Fruit fly (Drosophila melanogaster) whole organism, embryonic: ENCODE results near the gene CG9961.

ENCODE experiments used
- Atf3 ChIP-seq: fragments of 200-800 bp; sonication (Bioruptor generic); optimal IDR thresholded peaks from 3 replicates; lab custom pipeline; 2016; ENCODE audit warnings: missing biosample characterization, missing genetic modification characterization
- CG11093 ChIP-seq: fragments of 200-800 bp; sonication (Bioruptor generic); IDR thresholded peaks from 3 replicates; pipeline ENCODE4 v1.3.6; 2022; ENCODE audit warnings: missing biosample characterization, missing genetic modification characterization
- CG12391 ChIP-seq: fragments of 200-800 bp; sonication (Bioruptor generic); optimal IDR thresholded peaks from 3 replicates; lab custom pipeline; 2018; ENCODE audit warnings: missing biosample characterization, mild to moderate bottlenecking, missing genetic modification characterization, moderate library complexity
- CG13424 ChIP-seq: fragments of 200-800 bp; sonication (Bioruptor generic); optimal IDR thresholded peaks from 2 replicates; lab custom pipeline; 2019; ENCODE audit warnings: missing biosample characterization, mild to moderate bottlenecking, missing genetic modification characterization, moderate library complexity
- CG14667 ChIP-seq: fragments of 200-800 bp; sonication (Bioruptor generic); IDR thresholded peaks from 2 replicates; pipeline ENCODE4 v1.3.6; 2022; ENCODE audit warnings: missing biosample characterization, missing genetic modification characterization
- CG15011 ChIP-seq: fragments of 200-800 bp; sonication (Bioruptor generic); optimal IDR thresholded peaks from 3 replicates; lab custom pipeline; 2018; ENCODE audit warnings: missing biosample characterization, mild to moderate bottlenecking, missing genetic modification characterization
- CG17361 ChIP-seq: fragments of 200-800 bp; sonication (Bioruptor generic); IDR thresholded peaks from 3 replicates; pipeline ENCODE4 v1.3.6; 2022; ENCODE audit warnings: missing biosample characterization, missing genetic modification characterization
- CG31441 ChIP-seq: fragments of 200-800 bp; sonication (Bioruptor generic); IDR thresholded peaks from 2 replicates; pipeline ENCODE4 v1.3.6; 2022; ENCODE audit warnings: missing biosample characterization, missing genetic modification characterization
- CG32532 ChIP-seq: fragments of 200-800 bp; sonication (Bioruptor generic); IDR thresholded peaks from 2 replicates; pipeline ENCODE4 v1.3.6; 2022; ENCODE audit warnings: missing biosample characterization, missing genetic modification characterization
- CG32772 ChIP-seq: fragments of 200-800 bp; sonication (Bioruptor generic); IDR thresholded peaks from 2 replicates; pipeline ENCODE4 v1.3.6; 2022; ENCODE audit warnings: missing biosample characterization, missing genetic modification characterization
- CG3995 ChIP-seq: fragments of 200-800 bp; sonication (Bioruptor generic); optimal IDR thresholded peaks from 3 replicates; lab custom pipeline; 2016; ENCODE audit warnings: missing biosample characterization, missing genetic modification characterization
- CG6689 ChIP-seq: fragments of 200-800 bp; sonication (Bioruptor generic); IDR thresholded peaks from 2 replicates; pipeline ENCODE4 v1.3.6; 2022; ENCODE audit warnings: missing biosample characterization, missing genetic modification characterization
- CG7556 ChIP-seq: fragments of 200-800 bp; sonication (Bioruptor generic); optimal IDR thresholded peaks from 2 replicates; lab custom pipeline; 2017; ENCODE audit warnings: missing biosample characterization, mild to moderate bottlenecking, missing genetic modification characterization
- CG8765 ChIP-seq: fragments of 200-800 bp; sonication (Bioruptor generic); IDR thresholded peaks from 2 replicates; pipeline ENCODE4 v1.3.6; 2022; ENCODE audit warnings: missing biosample characterization, missing genetic modification characterization
- CG9609 ChIP-seq: fragments of 200-800 bp; sonication (Bioruptor generic); optimal IDR thresholded peaks from 3 replicates; lab custom pipeline; 2016; ENCODE audit warnings: missing biosample characterization, missing genetic modification characterization
- CG9817 ChIP-seq: fragments of 200-800 bp; sonication (Bioruptor generic); optimal IDR thresholded peaks from 2 replicates; lab custom pipeline; 2018; ENCODE audit warnings: missing biosample characterization, mild to moderate bottlenecking, missing genetic modification characterization, moderate library complexity
- D ChIP-seq, 2 experiments: fragments of 200-800 bp in 1 of 2; fragments of >200 bp in 1 of 2; sonication (Bioruptor generic) in 1 of 2; optimal IDR thresholded peaks; 2 replicates in 1 of 2; 3 replicates in 1 of 2; lab custom pipeline; 2017; ENCODE audit warnings: mild to moderate bottlenecking in 1 of 2, missing biosample characterization in 1 of 2, missing genetic modification characterization in 1 of 2, missing genetic modification reagents in 1 of 2
- Dbx ChIP-seq: fragments of 200-800 bp; sonication (Bioruptor generic); IDR thresholded peaks from 3 replicates; pipeline ENCODE4 v1.3.6; 2022; ENCODE audit warnings: missing biosample characterization, missing genetic modification characterization
- Dref ChIP-seq: fragments of 200-800 bp; sonication (Bioruptor generic); IDR thresholded peaks from 2 replicates; pipeline ENCODE4 v1.3.6; 2022; ENCODE audit warnings: missing biosample characterization, missing genetic modification characterization
- Elba2 ChIP-seq: fragments of 200-800 bp; sonication (Bioruptor generic); optimal IDR thresholded peaks from 3 replicates; lab custom pipeline; 2016; ENCODE audit warnings: missing biosample characterization, missing genetic modification characterization
- Gsc ChIP-seq: fragments of 200-800 bp; sonication (Bioruptor generic); IDR thresholded peaks from 2 replicates; pipeline ENCODE4 v1.3.6; 2022; ENCODE audit warnings: missing biosample characterization, missing genetic modification characterization
- Gug ChIP-seq: fragments of 200-800 bp; sonication (Bioruptor generic); IDR thresholded peaks from 4 replicates; pipeline ENCODE4 v1.3.6; 2022; ENCODE audit warnings: missing biosample characterization, missing genetic modification characterization
- HLH54F ChIP-seq: fragments of 200-800 bp; sonication (Bioruptor generic); optimal IDR thresholded peaks from 3 replicates; lab custom pipeline; 2016; ENCODE audit warnings: missing biosample characterization, missing genetic modification characterization
- Hr51 ChIP-seq, 2 experiments: fragments of 200-800 bp; sonication (Bioruptor generic); optimal IDR thresholded peaks; 2 replicates in 1 of 2; 3 replicates in 1 of 2; lab custom pipeline; 2016 to 2018; ENCODE audit warnings: missing biosample characterization in 2 of 2, missing genetic modification characterization in 2 of 2, mild to moderate bottlenecking in 1 of 2, moderate library complexity in 1 of 2
- Kr ChIP-seq: fragments of 200-800 bp; sonication (Bioruptor generic); optimal IDR thresholded peaks from 2 replicates; lab custom pipeline; 2017; ENCODE audit warnings: missing biosample characterization, mild to moderate bottlenecking, missing genetic modification characterization
- Mad ChIP-seq: fragments of 200-800 bp; sonication (Bioruptor generic); optimal IDR thresholded peaks from 2 replicates; lab custom pipeline; 2016; ENCODE audit warnings: missing biosample characterization, missing genetic modification characterization
- Max ChIP-seq: fragments of 200-800 bp; sonication (Bioruptor generic); optimal IDR thresholded peaks from 2 replicates; lab custom pipeline; 2016; ENCODE audit warnings: missing biosample characterization, mild to moderate bottlenecking, missing genetic modification characterization
- NC2α ChIP-seq: fragments of 200-800 bp; sonication (Bioruptor generic); optimal IDR thresholded peaks from 2 replicates; lab custom pipeline; 2016; ENCODE audit warnings: missing biosample characterization, missing genetic modification characterization
- Nf-YA ChIP-seq: fragments of 200-800 bp; sonication (Bioruptor generic); IDR thresholded peaks from 2 replicates; pipeline ENCODE4 v1.3.6; 2022; ENCODE audit warnings: missing biosample characterization, missing genetic modification characterization
- Ptx1 ChIP-seq: fragments of 200-800 bp; sonication (Bioruptor generic); IDR thresholded peaks from 2 replicates; pipeline ENCODE4 v1.3.6; 2022; ENCODE audit warnings: missing biosample characterization, missing genetic modification characterization
- Six4 ChIP-seq: fragments of 200-800 bp; sonication (Bioruptor generic); optimal IDR thresholded peaks from 2 replicates; lab custom pipeline; 2016; ENCODE audit warnings: missing biosample characterization, missing genetic modification characterization
- Sox102F ChIP-seq: fragments of 200-800 bp; sonication (Bioruptor generic); optimal IDR thresholded peaks from 2 replicates; lab custom pipeline; 2018; ENCODE audit warnings: missing biosample characterization, mild to moderate bottlenecking, missing genetic modification characterization, moderate library complexity
- Spps ChIP-seq: fragments of 200-800 bp; sonication (Bioruptor generic); optimal IDR thresholded peaks from 2 replicates; lab custom pipeline; 2018; ENCODE audit warnings: missing biosample characterization, mild to moderate bottlenecking, missing genetic modification characterization
- Vsx1 ChIP-seq: fragments of 200-800 bp; sonication (Bioruptor generic); optimal IDR thresholded peaks from 2 replicates; lab custom pipeline; 2017; ENCODE audit warnings: missing biosample characterization, mild to moderate bottlenecking, missing genetic modification characterization, missing genetic modification reagents
- ase ChIP-seq: fragments of 200-800 bp; sonication (Bioruptor generic); IDR thresholded peaks from 3 replicates; pipeline ENCODE4 v1.3.6; 2022; ENCODE audit warnings: missing biosample characterization, missing genetic modification characterization
- caup ChIP-seq: fragments of 200-800 bp; sonication (Bioruptor generic); optimal IDR thresholded peaks from 3 replicates; lab custom pipeline; 2017; ENCODE audit warnings: missing biosample characterization, mild to moderate bottlenecking, missing genetic modification characterization, moderate library complexity; ENCODE audit not compliant: severe bottlenecking
- croc ChIP-seq: fragments of 200-800 bp; sonication (Bioruptor generic); conservative IDR thresholded peaks from 3 replicates; pipeline ENCODE4 v1.3.6; 2022; ENCODE audit warnings: missing biosample characterization, missing genetic modification characterization
- dan ChIP-seq: fragments of 200-800 bp; sonication (Bioruptor generic); IDR thresholded peaks from 2 replicates; pipeline ENCODE4 v1.3.6; 2022; ENCODE audit warnings: missing biosample characterization, missing genetic modification characterization
- emc ChIP-seq: fragments of 200-800 bp; sonication (Bioruptor generic); optimal IDR thresholded peaks from 2 replicates; lab custom pipeline; 2016; ENCODE audit warnings: missing biosample characterization, missing genetic modification characterization
- fru ChIP-seq: fragments of >200 bp; optimal IDR thresholded peaks from 2 replicates; lab custom pipeline; 2017
- gce ChIP-seq: fragments of 200-800 bp; sonication (Bioruptor generic); IDR thresholded peaks from 3 replicates; pipeline ENCODE4 v1.3.6; 2022; ENCODE audit warnings: missing biosample characterization, missing genetic modification characterization
- gem ChIP-seq: fragments of 200-800 bp; sonication (Bioruptor generic); optimal IDR thresholded peaks from 2 replicates; lab custom pipeline; 2019; ENCODE audit warnings: missing biosample characterization, mild to moderate bottlenecking, missing genetic modification characterization, moderate library complexity
- gro ChIP-seq: fragments of 200-800 bp; sonication (Bioruptor generic); optimal IDR thresholded peaks from 2 replicates; lab custom pipeline; 2016; ENCODE audit warnings: missing biosample characterization, missing genetic modification characterization
- luna ChIP-seq: fragments of 200-800 bp; sonication (Bioruptor generic); optimal IDR thresholded peaks from 2 replicates; lab custom pipeline; 2016; ENCODE audit warnings: missing biosample characterization, missing genetic modification characterization
- mirr ChIP-seq: fragments of 200-800 bp; sonication (Bioruptor generic); optimal IDR thresholded peaks from 3 replicates; lab custom pipeline; 2018; ENCODE audit warnings: missing biosample characterization, mild to moderate bottlenecking, missing genetic modification characterization
- nerfin-1 ChIP-seq: fragments of 200-800 bp; sonication (Bioruptor generic); optimal IDR thresholded peaks from 3 replicates; lab custom pipeline; 2019; ENCODE audit warnings: missing biosample characterization, mild to moderate bottlenecking, missing genetic modification characterization, moderate library complexity
- otp ChIP-seq: fragments of 200-800 bp; sonication (Bioruptor generic); IDR thresholded peaks from 3 replicates; pipeline ENCODE4, ENCODE4 v1.3.6; 2022; ENCODE audit warnings: missing biosample characterization, missing genetic modification characterization
- pzg ChIP-seq: fragments of 200-800 bp; sonication (Bioruptor generic); optimal IDR thresholded peaks from 3 replicates; lab custom pipeline; 2018; ENCODE audit warnings: missing biosample characterization, mild to moderate bottlenecking, missing genetic modification characterization, moderate library complexity
- repo ChIP-seq: fragments of 200-800 bp; sonication (Bioruptor generic); optimal IDR thresholded peaks from 2 replicates; lab custom pipeline; 2016; ENCODE audit warnings: missing biosample characterization, missing genetic modification characterization
- row ChIP-seq: fragments of 200-800 bp; sonication (Bioruptor generic); IDR thresholded peaks from 3 replicates; pipeline ENCODE4 v1.3.6; 2022; ENCODE audit warnings: missing biosample characterization, missing genetic modification characterization
- tup ChIP-seq: fragments of 200-800 bp; sonication (Bioruptor generic); optimal IDR thresholded peaks from 2 replicates; lab custom pipeline; 2016; ENCODE audit warnings: missing biosample characterization, mild to moderate bottlenecking, missing genetic modification characterization, moderate library complexity
- vfl ChIP-seq: fragments of 200-800 bp; sonication (Bioruptor generic); optimal IDR thresholded peaks from 2 replicates; lab custom pipeline; 2016; ENCODE audit warnings: missing biosample characterization, missing genetic modification characterization

CG9961 gene

DNA sequence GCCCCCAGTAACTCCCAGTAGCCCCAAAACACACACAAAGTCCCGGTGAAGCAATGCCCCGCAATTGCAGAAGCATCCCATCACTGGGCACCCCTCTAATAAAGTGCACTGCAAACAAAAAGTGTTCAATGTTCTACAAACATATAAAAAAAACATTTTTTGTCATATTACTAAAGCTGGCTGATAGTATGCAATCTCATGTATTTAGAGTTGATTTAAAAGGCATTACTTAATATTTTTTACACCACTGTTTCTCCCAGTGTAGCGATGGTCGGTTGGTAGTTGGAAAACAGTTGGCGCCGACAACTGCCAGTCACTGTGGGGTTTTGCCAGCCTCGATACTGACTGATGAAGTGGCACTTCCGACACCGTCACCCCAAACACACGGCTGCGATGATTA is 24.4 kb downstream of the CG9961 start (continued):
- TF ChIP-seq D (optimal IDR thresholded peaks at IDR 0.05; lab: Kevin White, UChicago): no peak
- no peak for TF ChIP-seq D (GFP tag; optimal IDR thresholded peaks at IDR 0.05; lab: Kevin White, UChicago)
- peak; percentile 30 for TF ChIP-seq CG13424 (tag; lab: Kevin White, UChicago)
- no peak for TF ChIP-seq Dref (GFP tag; lab: Robert Waterston, UW)
- no peak for TF ChIP-seq Gsc (GFP tag; lab: Robert Waterston, UW)
- peak in 1 of 2 experiments; percentile 41 for TF ChIP-seq Hr51 (GFP tag; optimal IDR thresholded peaks at IDR 0.05; lab: Kevin White, UChicago)
- TF ChIP-seq Six4 (GFP tag; lab: Kevin White, UChicago): no peak
- TF ChIP-seq otp (GFP tag; lab: Robert Waterston, UW): no peak
- no peak for TF ChIP-seq gce (GFP tag; lab: Robert Waterston, UW)
- no peak for TF ChIP-seq CG8765 (GFP tag; lab: Robert Waterston, UW)
- peak; percentile 46; the same call in 1 of the 3 replicates for TF ChIP-seq Dbx (GFP tag; lab: Robert Waterston, UW)
- TF ChIP-seq luna (GFP tag; lab: Kevin White, UChicago): no peak
- no peak for TF ChIP-seq tup (GFP tag; lab: Kevin White, UChicago)
- no peak for TF ChIP-seq CG17361 (GFP tag; lab: Robert Waterston, UW)
- peak; percentile 54; the same call in 1 of the 3 replicates for TF ChIP-seq row (GFP tag; lab: Robert Waterston, UW)
- no peak for TF ChIP-seq Max (GFP tag; lab: Kevin White, UChicago)
- no peak for TF ChIP-seq NC2α (GFP tag; lab: Kevin White, UChicago)
- TF ChIP-seq CG14667 (GFP tag; lab: Robert Waterston, UW): no peak
- peak; percentile 9 for TF ChIP-seq HLH54F (GFP tag; lab: Kevin White, UChicago)
- TF ChIP-seq CG9817: peak; percentile 27
- peak; percentile 41 for TF ChIP-seq Ptx1 (GFP tag; lab: Robert Waterston, UW)
- no peak for TF ChIP-seq Spps (tag; lab: Kevin White, UChicago)
- TF ChIP-seq repo (GFP tag; lab: Kevin White, UChicago): no peak
- peak; percentile 8 for TF ChIP-seq CG9609 (GFP tag; lab: Kevin White, UChicago)
- no peak for TF ChIP-seq CG15011 (GFP tag; lab: Kevin White, UChicago)
- no peak for TF ChIP-seq vfl
- 0 out of 4 replicates have a peak, but pooled peaks have one; percentile 5 for TF ChIP-seq Gug (GFP tag; lab: Robert Waterston, UW)
- no peak for TF ChIP-seq Atf3
- no peak for TF ChIP-seq Nf-YA
- no peak for TF ChIP-seq croc (GFP tag; lab: Robert Waterston, UW)
- TF ChIP-seq Vsx1 (GFP tag; lab: Kevin White, UChicago): no peak
- TF ChIP-seq pzg (GFP tag; lab: Kevin White, UChicago): no peak
- TF ChIP-seq nerfin-1 (tag; lab: Kevin White, UChicago): no peak
- TF ChIP-seq gro: no peak
- peak; percentile 15 for TF ChIP-seq CG12391 (tag; lab: Kevin White, UChicago)
- TF ChIP-seq caup (GFP tag; lab: Kevin White, UChicago): peak; percentile 10
- no peak for TF ChIP-seq Kr (GFP tag; lab: Kevin White, UChicago)
- TF ChIP-seq fru (lab: Kevin White, UChicago): no peak
- peak; percentile 5; the same call in 1 of the 2 replicates for TF ChIP-seq CG32772
- peak; percentile 52 for TF ChIP-seq gem (tag; lab: Kevin White, UChicago)
- no peak for TF ChIP-seq CG3995 (GFP tag; lab: Kevin White, UChicago)
- peak; percentile 44; the same call in 1 of the 2 replicates for TF ChIP-seq CG32532 (GFP tag; lab: Robert Waterston, UW)
- TF ChIP-seq CG6689 (GFP tag; lab: Robert Waterston, UW): peak; percentile 47; the same call in 1 of the 2 replicates
- TF ChIP-seq dan (GFP tag; lab: Robert Waterston, UW): no peak
- TF ChIP-seq CG7556: peak; percentile 52
- TF ChIP-seq Sox102F (GFP tag; lab: Kevin White, UChicago): peak; percentile 27
- no peak for TF ChIP-seq emc (GFP tag; lab: Kevin White, UChicago)
- 0 out of 3 replicates have a peak, but pooled peaks have one; percentile 38 for TF ChIP-seq ase (GFP tag; lab: Robert Waterston, UW)
- no peak for TF ChIP-seq Elba2 (GFP tag; lab: Kevin White, UChicago)
- TF ChIP-seq mirr: no peak
- no peak for TF ChIP-seq Mad (GFP tag; lab: Kevin White, UChicago)
- no peak for TF ChIP-seq CG11093 (GFP tag; lab: Robert Waterston, UW)
- TF ChIP-seq CG31441: no peak
